Fruit fly (Drosophila melanogaster) whole organism, embryonic: Measurements from ENCODE around the gene CG14362.

Source experiments
- ATbp ChIP-seq: fragments of 200-800 bp; sonication (Bioruptor generic); optimal IDR thresholded peaks from 2 replicates; lab custom pipeline; 2017; ENCODE audit warnings: missing biosample characterization, mild to moderate bottlenecking, missing genetic modification characterization, missing genetic modification reagents
- BEAF-32 ChIP-seq: fragments of 200-800 bp; sonication (Bioruptor generic); optimal IDR thresholded peaks from 3 replicates; lab custom pipeline; 2017; ENCODE audit warnings: missing biosample characterization, missing genetic modification characterization, mild to moderate bottlenecking, moderate library complexity, missing genetic modification reagents
- BtbVII ChIP-seq: fragments of 200-800 bp; sonication (Bioruptor generic); optimal IDR thresholded peaks from 3 replicates; lab custom pipeline; 2017; ENCODE audit warnings: missing biosample characterization, mild to moderate bottlenecking, missing genetic modification characterization
- CG10267 ChIP-seq: fragments of 200-800 bp; sonication (Bioruptor generic); optimal IDR thresholded peaks from 2 replicates; lab custom pipeline; 2018; ENCODE audit warnings: missing biosample characterization, mild to moderate bottlenecking, missing genetic modification characterization, moderate library complexity
- CG10431 ChIP-seq: fragments of 200-800 bp; sonication (Bioruptor generic); optimal IDR thresholded peaks from 3 replicates; lab custom pipeline; 2018; ENCODE audit warnings: missing biosample characterization, mild to moderate bottlenecking, missing genetic modification characterization
- CG11723 ChIP-seq: fragments of 200-800 bp; sonication (Bioruptor generic); optimal IDR thresholded peaks from 2 replicates; lab custom pipeline; 2017; ENCODE audit warnings: missing biosample characterization, mild to moderate bottlenecking, missing genetic modification characterization
- CG15011 ChIP-seq: fragments of 200-800 bp; sonication (Bioruptor generic); optimal IDR thresholded peaks from 3 replicates; lab custom pipeline; 2018; ENCODE audit warnings: missing biosample characterization, mild to moderate bottlenecking, missing genetic modification characterization
- CG1602 ChIP-seq: fragments of 200-800 bp; sonication (Bioruptor generic); optimal IDR thresholded peaks from 3 replicates; lab custom pipeline; 2016; ENCODE audit warnings: missing biosample characterization, missing genetic modification characterization
- CG17568 ChIP-seq: fragments of 200-800 bp; sonication (Bioruptor generic); optimal IDR thresholded peaks from 2 replicates; lab custom pipeline; 2018; ENCODE audit warnings: missing biosample characterization, mild to moderate bottlenecking, missing genetic modification characterization, moderate library complexity
- CG17829 ChIP-seq: fragments of 200-800 bp; optimal IDR thresholded peaks from 2 replicates; lab custom pipeline; 2019; ENCODE audit warnings: missing biosample characterization, mild to moderate bottlenecking, missing genetic modification characterization, moderate library complexity
- CG1792 ChIP-seq: fragments of 200-800 bp; sonication (Bioruptor generic); optimal IDR thresholded peaks from 2 replicates; lab custom pipeline; 2016; ENCODE audit warnings: missing biosample characterization, missing genetic modification characterization
- CG18764 ChIP-seq: fragments of 200-800 bp; sonication (Bioruptor generic); optimal IDR thresholded peaks from 3 replicates; lab custom pipeline; 2016; ENCODE audit warnings: missing biosample characterization, missing genetic modification characterization
- CG2120 ChIP-seq: fragments of 200-800 bp; sonication (Bioruptor generic); optimal IDR thresholded peaks from 3 replicates; lab custom pipeline; 2016; ENCODE audit warnings: missing biosample characterization, missing genetic modification characterization
- CG34422 ChIP-seq: fragments of 200-800 bp; sonication (Bioruptor generic); IDR thresholded peaks from 3 replicates; pipeline ENCODE4 v1.3.6; 2022; ENCODE audit warnings: missing biosample characterization, missing genetic modification characterization
- CG6765 ChIP-seq: fragments of 200-800 bp; sonication (Bioruptor generic); optimal IDR thresholded peaks from 3 replicates; lab custom pipeline; 2017; ENCODE audit warnings: missing biosample characterization, mild to moderate bottlenecking, missing genetic modification characterization
- CG7357 ChIP-seq: fragments of 200-800 bp; sonication (Bioruptor generic); IDR thresholded peaks from 3 replicates; pipeline ENCODE4 v1.3.6; 2022; ENCODE audit warnings: missing biosample characterization, missing genetic modification characterization
- CG7786 ChIP-seq: fragments of 200-800 bp; sonication (Bioruptor generic); optimal IDR thresholded peaks from 2 replicates; lab custom pipeline; 2016; ENCODE audit warnings: missing biosample characterization, missing genetic modification characterization
- CG7963 ChIP-seq: fragments of 200-800 bp; sonication (Bioruptor generic); IDR thresholded peaks from 3 replicates; pipeline ENCODE4 v1.3.6; 2022; ENCODE audit warnings: missing biosample characterization, missing genetic modification characterization; ENCODE audit not compliant: partially characterized antibody
- CG9437 ChIP-seq: fragments of 200-800 bp; sonication (Bioruptor generic); optimal IDR thresholded peaks from 2 replicates; lab custom pipeline; 2018; ENCODE audit warnings: missing biosample characterization, mild to moderate bottlenecking, missing genetic modification characterization
- CG9727 ChIP-seq: fragments of 200-800 bp; sonication (Bioruptor generic); optimal IDR thresholded peaks from 3 replicates; lab custom pipeline; 2017; ENCODE audit warnings: missing biosample characterization, mild to moderate bottlenecking, missing genetic modification characterization
- CG9817 ChIP-seq: fragments of 200-800 bp; sonication (Bioruptor generic); optimal IDR thresholded peaks from 2 replicates; lab custom pipeline; 2018; ENCODE audit warnings: missing biosample characterization, mild to moderate bottlenecking, missing genetic modification characterization, moderate library complexity
- Dfd ChIP-seq, 2 experiments: fragments of >200 bp; optimal IDR thresholded peaks; 2 replicates each; lab custom pipeline; 2017; ENCODE audit warnings: missing biosample characterization in 2 of 2, missing genetic modification characterization in 2 of 2
- ERR ChIP-seq: fragments of 200-800 bp; sonication (Bioruptor generic); optimal IDR thresholded peaks from 2 replicates; lab custom pipeline; 2016; ENCODE audit warnings: missing biosample characterization, missing genetic modification characterization
- Ets65A ChIP-seq: fragments of 200-800 bp; sonication (Bioruptor generic); peaks from one replicate; lab custom pipeline; 2016; ENCODE audit warnings: missing biosample characterization, missing genetic modification characterization
- Gug ChIP-seq: fragments of 200-800 bp; sonication (Bioruptor generic); IDR thresholded peaks from 4 replicates; pipeline ENCODE4 v1.3.6; 2022; ENCODE audit warnings: missing biosample characterization, missing genetic modification characterization
- H2.0 ChIP-seq: fragments of 200-800 bp; sonication (Bioruptor generic); IDR thresholded peaks from 2 replicates; pipeline ENCODE4 v1.3.6; 2022; ENCODE audit warnings: missing biosample characterization, missing genetic modification characterization
- Oaz ChIP-seq: fragments of 200-800 bp; sonication (Bioruptor generic); IDR thresholded peaks from 2 replicates; pipeline ENCODE4 v1.3.6; 2022; ENCODE audit warnings: missing biosample characterization, missing genetic modification characterization
- Xbp1 ChIP-seq: fragments of 200-800 bp; sonication (Bioruptor generic); optimal IDR thresholded peaks from 3 replicates; lab custom pipeline; 2016; ENCODE audit warnings: missing biosample characterization, mild to moderate bottlenecking, missing genetic modification characterization
- cad ChIP-seq: fragments of >200 bp; optimal IDR thresholded peaks from 2 replicates; lab custom pipeline; 2017; ENCODE audit warnings: missing biosample characterization, missing genetic modification characterization
- danr ChIP-seq: fragments of 200-800 bp; sonication (Bioruptor generic); IDR thresholded peaks from 2 replicates; pipeline ENCODE4 v1.3.6; 2022; ENCODE audit warnings: missing biosample characterization, missing genetic modification characterization
- dysf ChIP-seq: fragments of 200-800 bp; sonication (Bioruptor generic); IDR thresholded peaks from 3 replicates; pipeline ENCODE4 v1.3.6; 2022; ENCODE audit warnings: missing biosample characterization, missing genetic modification characterization
- en ChIP-seq: fragments of 200-800 bp; sonication (Bioruptor generic); optimal IDR thresholded peaks from 2 replicates; lab custom pipeline; 2016; ENCODE audit warnings: missing biosample characterization, missing genetic modification characterization
- gce ChIP-seq: fragments of 200-800 bp; sonication (Bioruptor generic); IDR thresholded peaks from 3 replicates; pipeline ENCODE4 v1.3.6; 2022; ENCODE audit warnings: missing biosample characterization, missing genetic modification characterization
- gcm ChIP-seq: fragments of 200-800 bp; sonication (Bioruptor generic); optimal IDR thresholded peaks from 2 replicates; lab custom pipeline; 2019; ENCODE audit warnings: missing biosample characterization, mild to moderate bottlenecking, missing genetic modification characterization, moderate library complexity
- gsb-n ChIP-seq: fragments of 200-800 bp; sonication (Bioruptor generic); optimal IDR thresholded peaks from 3 replicates; lab custom pipeline; 2018; ENCODE audit warnings: missing biosample characterization, mild to moderate bottlenecking, missing genetic modification characterization
- hb ChIP-seq: fragments of 200-800 bp; sonication (Bioruptor generic); IDR thresholded peaks from 3 replicates; pipeline ENCODE4 v1.3.6; 2022; ENCODE audit warnings: missing biosample characterization, missing genetic modification characterization; ENCODE audit not compliant: partially characterized antibody
- jing ChIP-seq: fragments of 200-800 bp; sonication (Bioruptor generic); optimal IDR thresholded peaks from 2 replicates; lab custom pipeline; 2018; ENCODE audit warnings: missing biosample characterization, mild to moderate bottlenecking, missing genetic modification characterization
- kah ChIP-seq: fragments of 200-800 bp; sonication (Bioruptor generic); optimal IDR thresholded peaks from 2 replicates; lab custom pipeline; 2018; ENCODE audit warnings: missing biosample characterization, mild to moderate bottlenecking, missing genetic modification characterization
- luna ChIP-seq: fragments of 200-800 bp; sonication (Bioruptor generic); optimal IDR thresholded peaks from 2 replicates; lab custom pipeline; 2016; ENCODE audit warnings: missing biosample characterization, missing genetic modification characterization
- otp ChIP-seq: fragments of 200-800 bp; sonication (Bioruptor generic); IDR thresholded peaks from 3 replicates; pipeline ENCODE4, ENCODE4 v1.3.6; 2022; ENCODE audit warnings: missing biosample characterization, missing genetic modification characterization
- pros ChIP-seq: fragments of 200-800 bp; sonication (Bioruptor generic); optimal IDR thresholded peaks from 3 replicates; lab custom pipeline; 2019; ENCODE audit warnings: missing biosample characterization, mild to moderate bottlenecking, missing genetic modification characterization, moderate library complexity
- slbo ChIP-seq: fragments of 200-800 bp; sonication (Bioruptor generic); IDR thresholded peaks from 2 replicates; pipeline ENCODE4 v1.3.6; 2022; ENCODE audit warnings: missing biosample characterization, missing genetic modification characterization
- sob ChIP-seq: fragments of 200-800 bp; sonication (Bioruptor generic); IDR thresholded peaks from 2 replicates; pipeline ENCODE4 v1.3.6; 2022; ENCODE audit warnings: missing biosample characterization, missing genetic modification characterization
- trh ChIP-seq: fragments of 200-800 bp; sonication (Bioruptor generic); optimal IDR thresholded peaks from 2 replicates; lab custom pipeline; 2016; ENCODE audit warnings: missing biosample characterization, missing genetic modification characterization
- unpg ChIP-seq: fragments of 200-800 bp; sonication (Bioruptor generic); optimal IDR thresholded peaks from 3 replicates; lab custom pipeline; 2018; ENCODE audit warnings: missing biosample characterization, mild to moderate bottlenecking, missing genetic modification characterization, moderate library complexity
- zfh2 ChIP-seq: fragments of 200-800 bp; sonication (Bioruptor generic); optimal IDR thresholded peaks from 2 replicates; lab custom pipeline; 2016; ENCODE audit warnings: missing biosample characterization, missing genetic modification characterization

Gene CG14362

dm6 chr3R:13833515-13833914 lies 21.7 kb downstream of the CG14362 start (continued):
- no peak for TF ChIP-seq zfh2 (GFP tag; lab: Kevin White, UChicago)
- TF ChIP-seq jing (GFP tag; lab: Kevin White, UChicago): no peak
- TF ChIP-seq CG15011 (GFP tag; lab: Kevin White, UChicago): no peak
- TF ChIP-seq CG1602 (GFP tag; lab: Kevin White, UChicago): no peak
- TF ChIP-seq, all 482 proteins: peak for 13

dm6 chr3R:13832950-13833349 lies 22.3 kb downstream of the CG14362 start:
- TF ChIP-seq kah (GFP tag; lab: Kevin White, UChicago): no peak
- no peak for TF ChIP-seq Dfd (GFP tag; optimal IDR thresholded peaks at IDR 0.05; lab: Kevin White, UChicago)
- 0 out of 3 replicates have a peak, but pooled peaks have one; percentile 9 for TF ChIP-seq otp (GFP tag; lab: Robert Waterston, UW)
- no peak for TF ChIP-seq cad
- peak; percentile 20 for TF ChIP-seq Ets65A
- 0 out of 3 replicates have a peak, but pooled peaks have one; percentile 33 for TF ChIP-seq hb (GFP tag; lab: Robert Waterston, UW)
- TF ChIP-seq en (GFP tag; lab: Kevin White, UChicago): no peak
- no peak for TF ChIP-seq BtbVII (GFP tag; lab: Kevin White, UChicago)
- 0 out of 3 replicates have a peak, but pooled peaks have one; percentile 15 for TF ChIP-seq dysf (GFP tag; lab: Robert Waterston, UW)
- no peak for TF ChIP-seq CG9817 (tag; lab: Kevin White, UChicago)

- TF ChIP-seq otp (GFP tag; lab: Robert Waterston, UW) (peak; percentile 61; the same call in 1 of the 3 replicates), ATbp (GFP tag; lab: Kevin White, UChicago) (peak; percentile 21), CG18764 (no peak), CG7357 (peak; percentile 56; the same call in 2 of the 3 replicates), gcm (GFP tag; lab: Kevin White, UChicago) (peak; percentile 31), Oaz (GFP tag; lab: Robert Waterston, UW) (no peak), luna (GFP tag; lab: Kevin White, UChicago) (no peak), CG6765 (no peak), H2.0 (GFP tag; lab: Robert Waterston, UW) (peak; percentile 60), BEAF-32 (no peak), CG17568 (GFP tag; lab: Kevin White, UChicago) (peak; percentile 3), CG11723 (GFP tag; lab: Kevin White, UChicago) (no peak), CG7963 (GFP tag; lab: Robert Waterston, UW) (no peak), CG17829 (tag; lab: Kevin White, UChicago) (peak; percentile 50), ERR (GFP tag; lab: Kevin White, UChicago) (no peak), CG9437 (peak; percentile 22), gce (GFP tag; lab: Robert Waterston, UW) (peak; percentile 58; the same call in 1 of the 3 replicates), dysf (GFP tag; lab: Robert Waterston, UW) (0 out of 3 replicates have a peak, but pooled peaks have one; percentile 51), CG10431 (peak; percentile 37), CG1792 (GFP tag; lab: Kevin White, UChicago) (no peak), CG7786 (GFP tag; lab: Kevin White, UChicago) (no peak), Xbp1 (GFP tag; lab: Kevin White, UChicago) (peak; percentile 32), unpg (peak; percentile 59), Gug (peak; percentile 41; the same call in 1 of the 4 replicates), slbo (GFP tag; lab: Robert Waterston, UW) (peak; percentile 66), CG9727 (no peak), trh (GFP tag; lab: Kevin White, UChicago) (no peak), CG10267 (tag; lab: Kevin White, UChicago) (peak; percentile 0), danr (GFP tag; lab: Robert Waterston, UW) (no peak; the same call in 1 of the 2 replicates), CG34422 (GFP tag; lab: Robert Waterston, UW) (peak; percentile 58; the same call in 1 of the 3 replicates), BtbVII (GFP tag; lab: Kevin White, UChicago) (no peak), gsb-n (tag; lab: Kevin White, UChicago) (peak; percentile 25), sob (GFP tag; lab: Robert Waterston, UW) (peak; percentile 10; the same call in 1 of the 2 replicates), CG2120 (no peak), pros (GFP tag; lab: Kevin White, UChicago) (no peak)
Measured at dm6 chr3R:13831596-13832119, 23.6 kb downstream of the CG14362 start.
